Fruit fly (Drosophila melanogaster) whole organism, embryonic: ENCODE data around the gene xmas.

Experiments
- Abd-B ChIP-seq: fragments of 200-800 bp; sonication (Bioruptor generic); optimal IDR thresholded peaks from 2 replicates; lab custom pipeline; 2018; ENCODE audit warnings: missing biosample characterization, mild to moderate bottlenecking, missing genetic modification characterization, moderate library complexity
- Ada2b ChIP-seq: fragments of 200-800 bp; sonication (Bioruptor generic); IDR thresholded peaks from 2 replicates; pipeline ENCODE4 v1.3.6; 2022; ENCODE audit warnings: missing biosample characterization, missing genetic modification characterization
- CG10209 ChIP-seq: fragments of 200-800 bp; sonication (Bioruptor generic); optimal IDR thresholded peaks from 3 replicates; lab custom pipeline; 2017; ENCODE audit warnings: missing biosample characterization, mild to moderate bottlenecking, missing genetic modification characterization, missing genetic modification reagents
- CG10267 ChIP-seq: fragments of 200-800 bp; sonication (Bioruptor generic); optimal IDR thresholded peaks from 2 replicates; lab custom pipeline; 2018; ENCODE audit warnings: missing biosample characterization, mild to moderate bottlenecking, missing genetic modification characterization, moderate library complexity
- CG11085 ChIP-seq: fragments of 200-800 bp; sonication (Bioruptor generic); IDR thresholded peaks from 2 replicates; pipeline ENCODE4 v1.3.6; 2022; ENCODE audit warnings: missing biosample characterization, missing genetic modification characterization
- CG11504 ChIP-seq: fragments of 200-800 bp; sonication (Bioruptor generic); optimal IDR thresholded peaks from 3 replicates; lab custom pipeline; 2019; ENCODE audit warnings: missing biosample characterization, mild to moderate bottlenecking, missing genetic modification characterization, moderate library complexity
- CG11695 ChIP-seq: fragments of 200-800 bp; sonication (Bioruptor generic); IDR thresholded peaks from 3 replicates; pipeline ENCODE4 v1.3.6; 2022; ENCODE audit warnings: missing biosample characterization, missing genetic modification characterization
- CG15269 ChIP-seq: fragments of 200-800 bp; sonication (Bioruptor generic); optimal IDR thresholded peaks from 2 replicates; lab custom pipeline; 2018; ENCODE audit warnings: missing biosample characterization, mild to moderate bottlenecking, missing genetic modification characterization, moderate library complexity
- CG17612 ChIP-seq: fragments of 200-800 bp; sonication (Bioruptor generic); IDR thresholded peaks from 2 replicates; pipeline ENCODE4 v1.3.6; 2022; ENCODE audit warnings: missing biosample characterization, missing genetic modification characterization
- CG18262 ChIP-seq: fragments of 200-800 bp; optimal IDR thresholded peaks from 3 replicates; lab custom pipeline; 2019; ENCODE audit warnings: missing biosample characterization, mild to moderate bottlenecking, missing genetic modification characterization, moderate library complexity
- CG18619 ChIP-seq: fragments of 200-800 bp; sonication (Bioruptor generic); optimal IDR thresholded peaks from 3 replicates; lab custom pipeline; 2017; ENCODE audit warnings: missing biosample characterization, mild to moderate bottlenecking, missing genetic modification characterization
- CG2120 ChIP-seq: fragments of 200-800 bp; sonication (Bioruptor generic); optimal IDR thresholded peaks from 3 replicates; lab custom pipeline; 2016; ENCODE audit warnings: missing biosample characterization, missing genetic modification characterization
- CG2202 ChIP-seq: fragments of 200-800 bp; sonication (Bioruptor generic); optimal IDR thresholded peaks from 2 replicates; lab custom pipeline; 2018; ENCODE audit warnings: missing biosample characterization, mild to moderate bottlenecking, missing genetic modification characterization
- CG3163 ChIP-seq: fragments of 200-800 bp; sonication (Bioruptor generic); optimal IDR thresholded peaks from 3 replicates; lab custom pipeline; 2016; ENCODE audit warnings: missing biosample characterization, missing genetic modification characterization
- CG32532 ChIP-seq: fragments of 200-800 bp; sonication (Bioruptor generic); IDR thresholded peaks from 2 replicates; pipeline ENCODE4 v1.3.6; 2022; ENCODE audit warnings: missing biosample characterization, missing genetic modification characterization
- CG6254 ChIP-seq: fragments of 200-800 bp; sonication (Bioruptor generic); optimal IDR thresholded peaks from 3 replicates; lab custom pipeline; 2017; ENCODE audit warnings: mild to moderate bottlenecking, missing biosample characterization, missing genetic modification reagents, missing genetic modification characterization
- CG6689 ChIP-seq: fragments of 200-800 bp; sonication (Bioruptor generic); IDR thresholded peaks from 2 replicates; pipeline ENCODE4 v1.3.6; 2022; ENCODE audit warnings: missing biosample characterization, missing genetic modification characterization
- CG6854 ChIP-seq: fragments of 200-800 bp; sonication (Bioruptor generic); optimal IDR thresholded peaks from 3 replicates; lab custom pipeline; 2017; ENCODE audit warnings: missing biosample characterization, mild to moderate bottlenecking, missing genetic modification characterization
- CG7556 ChIP-seq: fragments of 200-800 bp; sonication (Bioruptor generic); optimal IDR thresholded peaks from 2 replicates; lab custom pipeline; 2017; ENCODE audit warnings: missing biosample characterization, mild to moderate bottlenecking, missing genetic modification characterization
- CG9437 ChIP-seq: fragments of 200-800 bp; sonication (Bioruptor generic); optimal IDR thresholded peaks from 2 replicates; lab custom pipeline; 2018; ENCODE audit warnings: missing biosample characterization, mild to moderate bottlenecking, missing genetic modification characterization
- CG9876 ChIP-seq: fragments of 200-800 bp; sonication (Bioruptor generic); optimal IDR thresholded peaks from 2 replicates; lab custom pipeline; 2016; ENCODE audit warnings: missing biosample characterization, missing genetic modification characterization
- CrebB ChIP-seq: fragments of 200-800 bp; sonication (Bioruptor generic); optimal IDR thresholded peaks from 3 replicates; lab custom pipeline; 2018; ENCODE audit warnings: missing biosample characterization, mild to moderate bottlenecking, missing genetic modification characterization
- Dll ChIP-seq: fragments of 200-800 bp; sonication (Bioruptor generic); IDR thresholded peaks from 4 replicates; pipeline ENCODE4 v1.3.6; 2022; ENCODE audit warnings: missing biosample characterization, missing genetic modification characterization; ENCODE audit not compliant: partially characterized antibody
- Fer1 ChIP-seq: fragments of 200-800 bp; sonication (Bioruptor generic); optimal IDR thresholded peaks from 2 replicates; lab custom pipeline; 2017; ENCODE audit warnings: missing biosample characterization, mild to moderate bottlenecking, missing genetic modification characterization
- HLH3B ChIP-seq: fragments of 200-800 bp; sonication (Bioruptor generic); IDR thresholded peaks from 2 replicates; pipeline ENCODE4 v1.3.6; 2022; ENCODE audit warnings: missing biosample characterization, missing genetic modification characterization
- HLH4C ChIP-seq: fragments of 200-800 bp; sonication (Bioruptor generic); IDR thresholded peaks from 3 replicates; pipeline ENCODE4 v1.3.6; 2022; ENCODE audit warnings: missing biosample characterization, missing genetic modification characterization; ENCODE audit not compliant: partially characterized antibody
- Hr3 ChIP-seq: fragments of 200-800 bp; sonication (Bioruptor generic); optimal IDR thresholded peaks from 3 replicates; lab custom pipeline; 2016; ENCODE audit warnings: missing biosample characterization, missing genetic modification characterization
- Hr51 ChIP-seq, 2 experiments: fragments of 200-800 bp; sonication (Bioruptor generic); optimal IDR thresholded peaks; 2 replicates in 1 of 2; 3 replicates in 1 of 2; lab custom pipeline; 2016 to 2018; ENCODE audit warnings: missing biosample characterization in 2 of 2, missing genetic modification characterization in 2 of 2, mild to moderate bottlenecking in 1 of 2, moderate library complexity in 1 of 2
- Lim3 ChIP-seq: fragments of 200-800 bp; sonication (Bioruptor generic); IDR thresholded peaks from 2 replicates; pipeline ENCODE4 v1.3.6; 2022; ENCODE audit warnings: missing biosample characterization, missing genetic modification characterization
- Neu2 ChIP-seq: fragments of 200-800 bp; sonication (Bioruptor generic); optimal IDR thresholded peaks from 3 replicates; lab custom pipeline; 2016; ENCODE audit warnings: missing biosample characterization, missing genetic modification characterization, borderline replicate concordance
- Sry-δ ChIP-seq: fragments of 200-800 bp; sonication (Bioruptor generic); optimal IDR thresholded peaks from 2 replicates; lab custom pipeline; 2016; ENCODE audit warnings: missing biosample characterization, missing genetic modification characterization
- Ssrp ChIP-seq: fragments of 200-800 bp; sonication (Bioruptor generic); optimal IDR thresholded peaks from 2 replicates; lab custom pipeline; 2018; ENCODE audit warnings: missing biosample characterization, mild to moderate bottlenecking, missing genetic modification characterization, moderate library complexity
- ara ChIP-seq: fragments of 200-800 bp; sonication (Bioruptor generic); IDR thresholded peaks from 2 replicates; pipeline ENCODE4 v1.3.6; 2022; ENCODE audit warnings: missing biosample characterization, missing genetic modification characterization
- bigmax ChIP-seq: fragments of 200-800 bp; sonication (Bioruptor generic); optimal IDR thresholded peaks from 2 replicates; lab custom pipeline; 2018; ENCODE audit warnings: missing biosample characterization, mild to moderate bottlenecking, missing genetic modification characterization
- bsh ChIP-seq, 2 experiments: fragments of 200-800 bp; sonication (Bioruptor generic); optimal IDR thresholded peaks; 2 replicates each; lab custom pipeline; 2017 to 2018; ENCODE audit warnings: mild to moderate bottlenecking in 2 of 2, missing biosample characterization in 2 of 2, missing genetic modification characterization in 2 of 2, moderate library complexity in 1 of 2
- corto ChIP-seq: fragments of 200-800 bp; sonication (Bioruptor generic); optimal IDR thresholded peaks from 2 replicates; lab custom pipeline; 2016; ENCODE audit warnings: missing biosample characterization, mild to moderate bottlenecking, missing genetic modification characterization, moderate library complexity
- croc ChIP-seq: fragments of 200-800 bp; sonication (Bioruptor generic); conservative IDR thresholded peaks from 3 replicates; pipeline ENCODE4 v1.3.6; 2022; ENCODE audit warnings: missing biosample characterization, missing genetic modification characterization
- dmrt11E ChIP-seq: fragments of 200-800 bp; sonication (Bioruptor generic); optimal IDR thresholded peaks from 3 replicates; lab custom pipeline; 2018; ENCODE audit warnings: missing biosample characterization, mild to moderate bottlenecking, missing genetic modification characterization, moderate library complexity
- fd102C ChIP-seq: fragments of 200-800 bp; sonication (Bioruptor generic); optimal IDR thresholded peaks from 2 replicates; lab custom pipeline; 2018; ENCODE audit warnings: missing biosample characterization, mild to moderate bottlenecking, missing genetic modification characterization, moderate library complexity
- grau ChIP-seq: fragments of 200-800 bp; optimal IDR thresholded peaks from 3 replicates; lab custom pipeline; 2019; ENCODE audit warnings: missing biosample characterization, mild to moderate bottlenecking, missing genetic modification characterization, moderate library complexity
- hb ChIP-seq: fragments of 200-800 bp; sonication (Bioruptor generic); IDR thresholded peaks from 3 replicates; pipeline ENCODE4 v1.3.6; 2022; ENCODE audit warnings: missing biosample characterization, missing genetic modification characterization; ENCODE audit not compliant: partially characterized antibody
- nerfin-1 ChIP-seq: fragments of 200-800 bp; sonication (Bioruptor generic); optimal IDR thresholded peaks from 3 replicates; lab custom pipeline; 2019; ENCODE audit warnings: missing biosample characterization, mild to moderate bottlenecking, missing genetic modification characterization, moderate library complexity
- nmo ChIP-seq: fragments of 200-800 bp; sonication (Bioruptor generic); optimal IDR thresholded peaks from 2 replicates; lab custom pipeline; 2018; ENCODE audit warnings: missing biosample characterization, mild to moderate bottlenecking, missing genetic modification characterization, moderate library complexity
- phol ChIP-seq: fragments of 200-800 bp; sonication (Bioruptor generic); optimal IDR thresholded peaks from 3 replicates; lab custom pipeline; 2018; ENCODE audit warnings: missing biosample characterization, mild to moderate bottlenecking, missing genetic modification characterization, moderate library complexity
- run ChIP-seq: fragments of 200-800 bp; sonication (Bioruptor generic); optimal IDR thresholded peaks from 3 replicates; lab custom pipeline; 2018; ENCODE audit warnings: missing biosample characterization, mild to moderate bottlenecking, missing genetic modification characterization
- scrt ChIP-seq: fragments of 200-800 bp; sonication (Bioruptor generic); optimal IDR thresholded peaks from 2 replicates; lab custom pipeline; 2018; ENCODE audit warnings: missing biosample characterization, mild to moderate bottlenecking, missing genetic modification characterization, moderate library complexity
- sim ChIP-seq: fragments of 200-800 bp; sonication (Bioruptor generic); IDR thresholded peaks from 2 replicates; pipeline ENCODE4 v1.3.6; 2022; ENCODE audit warnings: missing biosample characterization, missing genetic modification characterization
- unc-4 ChIP-seq: fragments of 200-800 bp; sonication (Bioruptor generic); IDR thresholded peaks from 2 replicates; pipeline ENCODE4 v1.3.6; 2022; ENCODE audit warnings: missing biosample characterization, missing genetic modification characterization; ENCODE audit not compliant: partially characterized antibody
- z ChIP-seq: fragments of 200-800 bp; sonication (Bioruptor generic); IDR thresholded peaks from 3 replicates; pipeline ENCODE4 v1.3.6; 2022; ENCODE audit warnings: missing biosample characterization, missing genetic modification characterization
- zf30C ChIP-seq: fragments of 200-800 bp; sonication (Bioruptor generic); optimal IDR thresholded peaks from 3 replicates; lab custom pipeline; 2018; ENCODE audit warnings: missing biosample characterization, mild to moderate bottlenecking, missing genetic modification characterization

xmas gene

DNA sequence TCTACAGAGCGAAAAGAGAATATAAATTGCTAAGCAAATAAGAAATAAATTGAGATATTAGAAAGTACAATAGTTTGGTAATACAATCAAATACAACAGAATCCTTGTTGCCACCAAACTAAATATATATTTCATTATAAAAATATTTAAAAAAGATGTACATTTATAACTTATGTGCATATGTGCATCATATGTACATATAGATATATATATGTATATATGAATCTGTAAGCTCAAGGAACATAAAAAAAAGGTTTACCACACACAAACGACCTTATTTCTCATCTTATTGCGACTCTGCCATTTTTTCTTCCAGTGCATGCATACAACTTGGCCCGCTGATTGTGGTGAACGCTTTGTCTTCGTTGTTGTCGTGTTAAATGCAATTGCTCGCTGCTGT, 45.8 kb downstream of the xmas start (continued):
- TF ChIP-seq Ada2b (no peak), CG17612 (no peak), fd102C (GFP tag; lab: Kevin White, UChicago) (no peak), Abd-B (GFP tag; lab: Kevin White, UChicago) (no peak), CG11695 (GFP tag; lab: Robert Waterston, UW) (no peak), unc-4 (no peak), CG7556 (GFP tag; lab: Kevin White, UChicago) (peak; percentile 16), nerfin-1 (tag; lab: Kevin White, UChicago) (no peak), CG11085 (GFP tag; lab: Robert Waterston, UW) (no peak), ara (GFP tag; lab: Robert Waterston, UW) (no peak), CG11504 (tag; lab: Kevin White, UChicago) (peak; percentile 51), Hr3 (peak; percentile 4), grau (tag; lab: Kevin White, UChicago) (peak; percentile 21), bsh (GFP tag; optimal IDR thresholded peaks at IDR 0.05; lab: Kevin White, UChicago) (peak in 1 of 2 experiments; percentile 33), CG10267 (tag; lab: Kevin White, UChicago) (no peak), bigmax (GFP tag; lab: Kevin White, UChicago) (no peak), CG9876 (no peak), HLH4C (no peak), CG2120 (no peak), CG9437 (GFP tag; lab: Kevin White, UChicago) (peak; percentile 3), CG2202 (no peak), CG15269 (tag; lab: Kevin White, UChicago) (peak; percentile 8), Neu2 (GFP tag; lab: Kevin White, UChicago) (no peak), run (tag; lab: Kevin White, UChicago) (no peak), CG6689 (GFP tag; lab: Robert Waterston, UW) (no peak), CG32532 (GFP tag; lab: Robert Waterston, UW) (no peak), CG18619 (GFP tag; lab: Kevin White, UChicago) (no peak), CG6854 (GFP tag; lab: Kevin White, UChicago) (no peak), sim (GFP tag; lab: Robert Waterston, UW) (no peak), zf30C (peak; percentile 33), CG10209 (no peak), Lim3 (GFP tag; lab: Robert Waterston, UW) (no peak), CrebB (tag; lab: Kevin White, UChicago) (no peak), Fer1 (GFP tag; lab: Kevin White, UChicago) (no peak), Ssrp (peak; percentile 30), z (GFP tag; lab: Robert Waterston, UW) (no peak), phol (peak; percentile 2), corto (GFP tag; lab: Kevin White, UChicago) (no peak), CG18262 (tag; lab: Kevin White, UChicago) (peak; percentile 11), hb (no peak), Sry-δ (no peak), CG6254 (GFP tag; lab: Kevin White, UChicago) (no peak), Dll (GFP tag; lab: Robert Waterston, UW) (no peak), Hr51 (GFP tag; optimal IDR thresholded peaks at IDR 0.05; lab: Kevin White, UChicago) (peak in 1 of 2 experiments; percentile 60), nmo (GFP tag; lab: Kevin White, UChicago) (peak; percentile 34), dmrt11E (tag; lab: Kevin White, UChicago) (peak; percentile 37), scrt (GFP tag; lab: Kevin White, UChicago) (no peak), croc (GFP tag; lab: Robert Waterston, UW) (no peak), CG3163 (GFP tag; lab: Kevin White, UChicago) (no peak), HLH3B (GFP tag; lab: Robert Waterston, UW) (no peak)
